Worm (Caenorhabditis elegans) whole organism, L1 larva: ENCODE data around the gene srd-18.

Experiments used
- C04F5.9 ChIP-seq: sonication (generic microtip); optimal IDR thresholded peaks from 2 replicates; lab custom pipeline; 2016; ENCODE audit warnings: missing genetic modification characterization, missing compliant biosample characterization
- C34B4.2 ChIP-seq: sonication (generic microtip); optimal IDR thresholded peaks from 2 replicates; lab custom pipeline; 2017; ENCODE audit warnings: mild to moderate bottlenecking, missing genetic modification characterization, missing compliant biosample characterization
- F16B12.6 ChIP-seq: fragments of 150-350 bp; optimal IDR thresholded peaks from 2 replicates; lab custom pipeline; 2014; ENCODE audit warnings: missing biosample characterization, missing genetic modification characterization
- alr-1 ChIP-seq: fragments of 200-800 bp; sonication (Bioruptor generic); optimal IDR thresholded peaks from 2 replicates; lab custom pipeline; 2018; ENCODE audit warnings: borderline replicate concordance, mild to moderate bottlenecking, missing genetic modification characterization, missing compliant biosample characterization
- ama-1 ChIP-seq: fragments of 150-350 bp; optimal IDR thresholded peaks from 2 replicates; lab custom pipeline; 2014
- blmp-1 ChIP-seq: fragments of 150-350 bp; optimal IDR thresholded peaks from 2 replicates; lab custom pipeline; 2014; ENCODE audit warnings: missing biosample characterization, missing genetic modification characterization
- ceh-63 ChIP-seq: fragments of 200-800 bp; sonication (Bioruptor generic); optimal IDR thresholded peaks from 2 replicates; lab custom pipeline; 2018; ENCODE audit warnings: mild to moderate bottlenecking, missing genetic modification characterization, missing compliant biosample characterization
- ceh-8 ChIP-seq: fragments of 200-800 bp; sonication (Bioruptor generic); optimal IDR thresholded peaks from 2 replicates; lab custom pipeline; 2018; ENCODE audit warnings: mild to moderate bottlenecking, missing genetic modification characterization, moderate library complexity, missing compliant biosample characterization
- ceh-82 ChIP-seq, 3 experiments: fragments of 150-350 bp in 1 of 3; sonication (generic microtip) in 2 of 3; optimal IDR thresholded peaks; 2 replicates each; lab custom pipeline; 2014 to 2017; ENCODE audit warnings: missing biosample characterization in 3 of 3, missing genetic modification characterization in 3 of 3
- ceh-88 ChIP-seq: fragments of 200-800 bp; sonication (Bioruptor generic); IDR thresholded peaks from 2 replicates; pipeline ENCODE4 v1.3.6; 2022; ENCODE audit warnings: missing genetic modification characterization, missing compliant biosample characterization
- ceh-90 ChIP-seq: sonication (generic microtip); optimal IDR thresholded peaks from 2 replicates; lab custom pipeline; 2016; ENCODE audit warnings: missing genetic modification characterization, missing compliant biosample characterization
- ces-1 ChIP-seq: fragments of 150-350 bp; optimal IDR thresholded peaks from 2 replicates; lab custom pipeline; 2014; ENCODE audit warnings: missing biosample characterization, missing genetic modification reagents, missing genetic modification characterization
- dsc-1 ChIP-seq: sonication (generic microtip); optimal IDR thresholded peaks from 2 replicates; lab custom pipeline; 2016; ENCODE audit warnings: mild to moderate bottlenecking, missing genetic modification characterization, missing compliant biosample characterization
- egl-27 ChIP-seq, 2 experiments: fragments of 150-350 bp in 1 of 2; sonication (generic microtip); optimal IDR thresholded peaks; 3 replicates each; lab custom pipeline; 2017 to 2018; ENCODE audit warnings: missing biosample characterization in 2 of 2, missing genetic modification characterization in 2 of 2, missing genetic modification reagents in 2 of 2
- elt-2 ChIP-seq: sonication (generic microtip); optimal IDR thresholded peaks from 2 replicates; lab custom pipeline; 2016; ENCODE audit warnings: missing genetic modification characterization, mild to moderate bottlenecking, inconsistent platforms, missing compliant biosample characterization, missing genetic modification reagents
- elt-3 ChIP-seq, 6 experiments: fragments of 150-350 bp in 1 of 6; sonication (generic microtip); optimal IDR thresholded peaks; 2 replicates each; lab custom pipeline; 2017 to 2018; ENCODE audit warnings: missing biosample characterization in 6 of 6, missing genetic modification characterization in 6 of 6, inconsistent platforms in 1 of 6
- fkh-4 ChIP-seq: sonication (generic microtip); optimal IDR thresholded peaks from 2 replicates; lab custom pipeline; 2016; ENCODE audit warnings: missing compliant biosample characterization, missing genetic modification characterization, borderline replicate concordance
- fkh-8 ChIP-seq: sonication (generic microtip); optimal IDR thresholded peaks from 2 replicates; lab custom pipeline; 2016; ENCODE audit warnings: mild to moderate bottlenecking, missing genetic modification characterization, missing compliant biosample characterization
- fos-1 ChIP-seq: fragments of 150-350 bp; optimal IDR thresholded peaks from 2 replicates; lab custom pipeline; 2014; ENCODE audit warnings: missing biosample characterization, missing genetic modification characterization
- grh-1 ChIP-seq: fragments of 200-800 bp; sonication (Bioruptor generic); IDR thresholded peaks from 2 replicates; pipeline ENCODE4 v1.3.6; 2022; ENCODE audit warnings: missing genetic modification reagents, missing genetic modification characterization, missing compliant biosample characterization
- hlh-17 ChIP-seq: fragments of 200-800 bp; sonication (Bioruptor generic); optimal IDR thresholded peaks from 2 replicates; lab custom pipeline; 2018; ENCODE audit warnings: missing genetic modification characterization, mild to moderate bottlenecking, missing compliant biosample characterization, moderate library complexity, borderline replicate concordance
- hpl-2 ChIP-seq: fragments of 150-350 bp; optimal IDR thresholded peaks from 2 replicates; lab custom pipeline; 2014; ENCODE audit warnings: missing biosample characterization, missing genetic modification reagents, missing genetic modification characterization
- irx-1 ChIP-seq: sonication (generic microtip); optimal IDR thresholded peaks from 2 replicates; lab custom pipeline; 2016; ENCODE audit warnings: missing genetic modification characterization, missing compliant biosample characterization
- lin-13 ChIP-seq: fragments of 150-350 bp; optimal IDR thresholded peaks from 2 replicates; lab custom pipeline; 2014; ENCODE audit warnings: missing biosample characterization, missing genetic modification reagents, missing genetic modification characterization
- lin-15B ChIP-seq: fragments of 150-350 bp; sonication (generic microtip); optimal IDR thresholded peaks from 3 replicates; lab custom pipeline; 2014; ENCODE audit warnings: missing biosample characterization, missing genetic modification characterization
- lir-3 ChIP-seq: sonication (generic microtip); optimal IDR thresholded peaks from 2 replicates; lab custom pipeline; 2016; ENCODE audit warnings: mild to moderate bottlenecking, missing genetic modification characterization, moderate library complexity, missing compliant biosample characterization; ENCODE audit not compliant: poor library complexity
- lsy-2 ChIP-seq, 2 experiments: fragments of 150-350 bp; optimal IDR thresholded peaks; 2 replicates each; lab custom pipeline; 2014; ENCODE audit warnings: missing biosample characterization in 2 of 2, missing genetic modification characterization in 2 of 2
- mab-9 ChIP-seq: fragments of 200-800 bp; sonication (Bioruptor generic); IDR thresholded peaks from 2 replicates; pipeline ENCODE4 v1.3.6; 2022; ENCODE audit warnings: missing genetic modification reagents, missing genetic modification characterization, missing compliant biosample characterization
- nhr-11 ChIP-seq: fragments of 150-350 bp; optimal IDR thresholded peaks from 2 replicates; lab custom pipeline; 2014; ENCODE audit warnings: missing biosample characterization, missing genetic modification characterization
- nhr-12 ChIP-seq: sonication (generic microtip); optimal IDR thresholded peaks from 2 replicates; lab custom pipeline; 2017; ENCODE audit warnings: missing biosample characterization, missing genetic modification characterization
- nhr-28 ChIP-seq: fragments of 150-350 bp; optimal IDR thresholded peaks from 2 replicates; lab custom pipeline; 2014; ENCODE audit warnings: missing biosample characterization, missing genetic modification characterization
- nhr-47 ChIP-seq: sonication (generic microtip); optimal IDR thresholded peaks from 2 replicates; lab custom pipeline; 2016; ENCODE audit warnings: mild to moderate bottlenecking, missing genetic modification characterization, moderate library complexity, missing compliant biosample characterization
- nhr-71 ChIP-seq: sonication (generic microtip); optimal IDR thresholded peaks from 2 replicates; lab custom pipeline; 2016; ENCODE audit warnings: mild to moderate bottlenecking, missing genetic modification characterization, moderate library complexity, missing compliant biosample characterization
- nhr-85 ChIP-seq: sonication (generic microtip); peaks from one replicate; lab custom pipeline; 2016; ENCODE audit warnings: missing genetic modification characterization, inconsistent platforms, missing compliant biosample characterization
- nhr-90 ChIP-seq: sonication (generic microtip); optimal IDR thresholded peaks from 2 replicates; lab custom pipeline; 2016; ENCODE audit warnings: mild to moderate bottlenecking, missing genetic modification characterization, missing compliant biosample characterization; ENCODE audit not compliant: poor library complexity
- rnt-1 ChIP-seq: sonication (generic microtip); optimal IDR thresholded peaks from 2 replicates; lab custom pipeline; 2016; ENCODE audit warnings: mild to moderate bottlenecking, missing genetic modification characterization, moderate library complexity, missing compliant biosample characterization
- snpc-4 ChIP-seq: fragments of 150-350 bp; optimal IDR thresholded peaks from 2 replicates; lab custom pipeline; 2014; ENCODE audit warnings: missing biosample characterization, missing genetic modification characterization
- snu-23 ChIP-seq: sonication (generic microtip); optimal IDR thresholded peaks from 2 replicates; lab custom pipeline; 2016; ENCODE audit warnings: missing genetic modification characterization, missing compliant biosample characterization
- sptf-1 ChIP-seq: fragments of 150-350 bp; optimal IDR thresholded peaks from 2 replicates; lab custom pipeline; 2014; ENCODE audit warnings: missing biosample characterization, missing genetic modification characterization
- sup-37 ChIP-seq: fragments of 200-800 bp; sonication (Bioruptor generic); optimal IDR thresholded peaks from 2 replicates; lab custom pipeline; 2018; ENCODE audit warnings: mild to moderate bottlenecking, missing genetic modification characterization, missing compliant biosample characterization
- swsn-7 ChIP-seq: sonication (generic microtip); optimal IDR thresholded peaks from 2 replicates; lab custom pipeline; 2016; ENCODE audit warnings: missing genetic modification characterization, missing compliant biosample characterization
- unc-130 ChIP-seq: fragments of 150-350 bp; optimal IDR thresholded peaks from 2 replicates; lab custom pipeline; 2017; ENCODE audit warnings: missing biosample characterization, missing genetic modification characterization, inconsistent platforms
- unc-62 ChIP-seq: fragments of 150-350 bp; optimal IDR thresholded peaks from 2 replicates; lab custom pipeline; 2014; ENCODE audit warnings: missing biosample characterization, missing genetic modification reagents, missing genetic modification characterization
- unc-86 ChIP-seq: sonication (generic microtip); optimal IDR thresholded peaks from 2 replicates; lab custom pipeline; 2016; ENCODE audit warnings: missing genetic modification characterization, missing compliant biosample characterization
- unc-98 ChIP-seq: fragments of 200-800 bp; sonication (Bioruptor generic); IDR thresholded peaks from 2 replicates; pipeline ENCODE4 v1.3.6; 2022; ENCODE audit warnings: missing genetic modification characterization, missing compliant biosample characterization
- vab-15 ChIP-seq: sonication (generic microtip); optimal IDR thresholded peaks from 2 replicates; lab custom pipeline; 2017; ENCODE audit warnings: missing genotype, mild to moderate bottlenecking, missing genetic modification characterization, missing compliant biosample characterization
- xbp-1 ChIP-seq: sonication (generic microtip); optimal IDR thresholded peaks from 2 replicates; lab custom pipeline; 2016; ENCODE audit warnings: missing genetic modification characterization, missing compliant biosample characterization
- zag-1 ChIP-seq: fragments of 150-350 bp; optimal IDR thresholded peaks from 2 replicates; lab custom pipeline; 2014; ENCODE audit warnings: missing biosample characterization, missing genetic modification characterization
- zip-4 ChIP-seq: fragments of 200-800 bp; sonication (Bioruptor generic); optimal IDR thresholded peaks from 2 replicates; lab custom pipeline; 2018; ENCODE audit warnings: mild to moderate bottlenecking, missing genetic modification characterization, moderate library complexity, missing compliant biosample characterization

srd-18 gene

DNA sequence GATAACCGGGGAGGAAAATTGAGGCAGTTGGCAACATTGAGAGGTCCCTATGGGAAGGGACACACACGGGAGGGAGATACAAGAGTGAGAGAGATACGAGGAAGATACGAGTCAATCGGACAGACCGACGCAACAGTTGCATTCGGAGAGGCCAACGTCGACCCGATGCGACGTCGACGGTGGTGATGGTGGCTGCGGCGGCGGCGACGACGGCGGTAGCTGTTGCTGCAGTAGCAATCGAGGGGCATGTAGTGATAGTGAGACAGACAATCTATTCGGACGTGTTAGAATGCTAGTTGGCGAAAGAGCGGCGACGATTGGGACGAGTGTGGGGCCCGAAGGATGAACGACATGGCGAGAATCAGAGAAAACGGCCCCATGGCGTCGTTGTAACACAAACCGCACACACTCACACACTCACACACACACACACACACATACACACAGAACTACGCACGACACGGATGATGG, 33.3 kb downstream of the srd-18 start (continued):
- no peak for TF ChIP-seq nhr-12
- no peak for TF ChIP-seq ama-1
- TF ChIP-seq rnt-1, result peak; percentile 79
- no peak for TF ChIP-seq elt-2 (tag; lab: Kevin White, UChicago)
- TF ChIP-seq hpl-2 (GFP tag; lab: Kevin White, UChicago), result no peak
- no peak for TF ChIP-seq nhr-11 (tag; lab: Kevin White, UChicago)
- no peak for TF ChIP-seq ceh-82 (tag; optimal IDR thresholded peaks at IDR 0.05; lab: Kevin White, UChicago)
- TF ChIP-seq blmp-1 (tag; lab: Kevin White, UChicago), result peak; percentile 74
- peak; percentile 49 for TF ChIP-seq snu-23 (GFP tag; lab: Kevin White, UChicago)
- TF ChIP-seq alr-1 (tag; lab: Kevin White, UChicago), result no peak
- TF ChIP-seq lin-15B (tag; lab: Kevin White, UChicago), result no peak
- no peak for TF ChIP-seq hlh-17 (GFP tag; lab: Kevin White, UChicago)
- no peak for TF ChIP-seq grh-1 (GFP tag; lab: Robert Waterston, UW)
- no peak for TF ChIP-seq unc-62 (GFP tag; lab: Kevin White, UChicago)
- TF ChIP-seq nhr-71 (tag; lab: Kevin White, UChicago), result peak; percentile 67
- TF ChIP-seq lin-13, result no peak
- TF ChIP-seq C34B4.2 (tag; lab: Kevin White, UChicago), result no peak

DNA sequence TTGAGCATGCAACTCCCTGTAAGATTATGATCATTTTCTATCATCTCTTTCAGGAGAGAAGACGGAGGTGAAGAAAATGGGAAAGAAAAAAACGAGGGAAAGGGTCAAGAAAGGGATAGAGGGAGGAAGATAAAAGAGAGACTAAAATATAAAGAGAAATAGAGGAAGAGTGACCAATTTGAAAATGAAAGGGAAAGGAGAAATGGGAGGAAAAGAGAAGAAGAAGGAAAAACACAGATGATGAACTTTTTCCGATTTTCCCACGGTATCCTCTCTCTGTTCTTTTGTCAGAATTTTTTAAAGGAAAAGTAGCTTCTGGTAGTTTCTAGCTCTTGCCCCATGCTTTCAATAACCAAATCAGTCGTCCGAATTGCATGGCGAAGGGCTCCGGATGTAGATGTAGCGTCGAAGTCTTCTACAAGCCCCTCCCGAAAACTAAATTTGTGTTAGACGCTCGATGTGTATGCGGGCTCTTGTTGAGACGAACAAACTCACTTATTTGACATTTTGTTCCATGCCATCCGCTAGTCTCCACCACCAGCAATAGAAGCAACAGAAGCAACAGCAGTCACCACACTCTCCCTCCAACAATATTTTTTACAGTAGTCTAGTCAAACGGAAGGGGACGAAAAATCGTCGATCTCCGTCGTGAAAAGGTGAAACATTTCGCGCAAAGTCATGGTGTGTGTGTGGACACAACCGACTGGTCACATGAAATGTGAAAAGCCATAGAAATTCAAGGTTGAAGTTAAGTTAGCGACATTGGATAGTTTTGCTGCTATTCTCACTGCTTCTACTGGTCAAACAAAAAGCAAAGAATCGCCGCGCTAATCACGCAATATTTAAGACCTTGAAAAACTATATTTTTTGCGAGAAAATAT, 35.0 kb downstream of the srd-18 start, which contains the start of gene somi-1:
Gene somi-1, minus strand, starts transcription at position 18 of the 881 bp plus-strand sequence.
- TF ChIP-seq fkh-8 (tag; lab: Kevin White, UChicago) (no peak), sup-37 (GFP tag; lab: Kevin White, UChicago) (no peak), nhr-90 (tag; lab: Kevin White, UChicago) (no peak), unc-86 (no peak), swsn-7 (tag; lab: Kevin White, UChicago) (no peak), vab-15 (no peak), ceh-63 (GFP tag; lab: Kevin White, UChicago) (no peak), zip-4 (GFP tag; lab: Kevin White, UChicago) (no peak), lir-3 (tag; lab: Kevin White, UChicago) (no peak), C34B4.2 (tag; lab: Kevin White, UChicago) (no peak), fos-1 (tag; lab: Kevin White, UChicago) (no peak), egl-27 (tag; optimal IDR thresholded peaks at IDR 0.05; lab: Kevin White, UChicago) (no peak), grh-1 (GFP tag; lab: Robert Waterston, UW) (peak; percentile 42; the same call in 1 of the 2 replicates), nhr-47 (tag; lab: Kevin White, UChicago) (no peak), elt-3 (tag; optimal IDR thresholded peaks at IDR 0.05; lab: Kevin White, UChicago) (peak in 1 of 6 experiments; percentile 28), zag-1 (tag; lab: Kevin White, UChicago) (no peak), sptf-1 (tag; lab: Kevin White, UChicago) (no peak), unc-98 (GFP tag; lab: Robert Waterston, UW) (no peak), ces-1 (GFP tag; lab: Kevin White, UChicago) (peak; percentile 44), hpl-2 (GFP tag; lab: Kevin White, UChicago) (no peak), irx-1 (tag; lab: Kevin White, UChicago) (no peak), ceh-88 (GFP tag; lab: Robert Waterston, UW) (no peak; the same call in 1 of the 2 replicates), ceh-90 (tag; lab: Kevin White, UChicago) (no peak), F16B12.6 (tag; lab: Kevin White, UChicago) (no peak), nhr-85 (tag; lab: Kevin White, UChicago) (peak; percentile 84), nhr-28 (no peak), alr-1 (tag; lab: Kevin White, UChicago) (no peak), C04F5.9 (tag; lab: Kevin White, UChicago) (no peak), ceh-8 (no peak), mab-9 (GFP tag; lab: Robert Waterston, UW) (no peak), unc-130 (tag; lab: Kevin White, UChicago) (no peak), snpc-4 (tag; lab: Kevin White, UChicago) (no peak), dsc-1 (tag; lab: Kevin White, UChicago) (no peak), lsy-2 (tag; optimal IDR thresholded peaks at IDR 0.05; lab: Kevin White, UChicago) (peak in 1 of 2 experiments; percentile 16), xbp-1 (tag; lab: Kevin White, UChicago) (no peak), ceh-82 (tag; optimal IDR thresholded peaks at IDR 0.05; lab: Kevin White, UChicago) (no peak), fkh-4 (no peak)
